Fruit fly (Drosophila melanogaster) whole organism, prepupa: ENCODE measurements around the gene CG32454.

Experiments used
- Blimp-1 ChIP-seq: fragments of 200-800 bp; sonication (Bioruptor generic); optimal IDR thresholded peaks from 3 replicates; lab custom pipeline; 2017; ENCODE audit warnings: missing biosample characterization, missing genetic modification characterization, mild to moderate bottlenecking, moderate library complexity, missing genetic modification reagents
- CG10631 ChIP-seq: fragments of 200-800 bp; sonication (Bioruptor generic); optimal IDR thresholded peaks from 2 replicates; lab custom pipeline; 2016; ENCODE audit warnings: missing biosample characterization, missing genetic modification characterization
- CG10669 ChIP-seq: fragments of 200-800 bp; sonication (Bioruptor generic); optimal IDR thresholded peaks from 3 replicates; lab custom pipeline; 2018; ENCODE audit warnings: missing biosample characterization, mild to moderate bottlenecking, missing genetic modification characterization, moderate library complexity
- CG11762 ChIP-seq: fragments of 200-800 bp; sonication (Bioruptor generic); optimal IDR thresholded peaks from 3 replicates; lab custom pipeline; 2016; ENCODE audit warnings: missing biosample characterization, missing genetic modification characterization; ENCODE audit not compliant: insufficient read depth
- CG11902 ChIP-seq: fragments of 200-800 bp; sonication (Bioruptor generic); optimal IDR thresholded peaks from 3 replicates; lab custom pipeline; 2016; ENCODE audit warnings: missing biosample characterization, missing genetic modification characterization
- CG15336 ChIP-seq: fragments of 200-800 bp; sonication (Bioruptor generic); IDR thresholded peaks from 2 replicates; pipeline ENCODE4 v1.3.6; 2022; ENCODE audit warnings: missing biosample characterization, missing genetic modification characterization
- CG1621 ChIP-seq: fragments of 200-800 bp; sonication (Bioruptor generic); optimal IDR thresholded peaks from 3 replicates; lab custom pipeline; 2018; ENCODE audit warnings: missing biosample characterization, mild to moderate bottlenecking, missing genetic modification characterization
- CG16779 ChIP-seq: fragments of 200-800 bp; sonication (Bioruptor generic); optimal IDR thresholded peaks from 3 replicates; lab custom pipeline; 2017; ENCODE audit warnings: missing biosample characterization, mild to moderate bottlenecking, missing genetic modification characterization
- CG31627 ChIP-seq: fragments of 200-800 bp; sonication (Bioruptor generic); optimal IDR thresholded peaks from 3 replicates; lab custom pipeline; 2016; ENCODE audit warnings: missing biosample characterization, missing genetic modification characterization
- CG32006 ChIP-seq: fragments of 200-800 bp; sonication (Bioruptor generic); optimal IDR thresholded peaks from 3 replicates; lab custom pipeline; 2017; ENCODE audit warnings: missing biosample characterization, mild to moderate bottlenecking, missing genetic modification characterization
- CG34406 ChIP-seq: fragments of 200-800 bp; sonication (Bioruptor generic); optimal IDR thresholded peaks from 3 replicates; lab custom pipeline; 2016; ENCODE audit warnings: missing biosample characterization, missing genetic modification characterization
- CG4318 ChIP-seq: fragments of 200-800 bp; sonication (Bioruptor generic); optimal IDR thresholded peaks from 3 replicates; lab custom pipeline; 2017; ENCODE audit warnings: missing biosample characterization, mild to moderate bottlenecking, missing genetic modification characterization
- CG6163 ChIP-seq: fragments of 200-800 bp; sonication (Bioruptor generic); IDR thresholded peaks from 3 replicates; pipeline ENCODE4 v1.3.6; 2022; ENCODE audit warnings: missing biosample characterization, missing genetic modification characterization
- CG6276 ChIP-seq: fragments of 200-800 bp; sonication (Bioruptor generic); optimal IDR thresholded peaks from 2 replicates; lab custom pipeline; 2017; ENCODE audit warnings: missing biosample characterization, mild to moderate bottlenecking, missing genetic modification characterization
- CG6808 ChIP-seq: fragments of 200-800 bp; sonication (Bioruptor generic); optimal IDR thresholded peaks from 3 replicates; lab custom pipeline; 2017; ENCODE audit warnings: missing biosample characterization, missing genetic modification characterization, mild to moderate bottlenecking, moderate library complexity, missing genetic modification reagents
- CG6854 ChIP-seq: fragments of 200-800 bp; sonication (Bioruptor generic); optimal IDR thresholded peaks from 2 replicates; lab custom pipeline; 2017; ENCODE audit warnings: missing biosample characterization, mild to moderate bottlenecking, missing genetic modification characterization
- CG8119 ChIP-seq: fragments of 200-800 bp; sonication (Bioruptor generic); IDR thresholded peaks from 3 replicates; pipeline ENCODE4 v1.3.6; 2022; ENCODE audit warnings: missing biosample characterization, missing genetic modification characterization
- CG8319 ChIP-seq: fragments of 200-800 bp; sonication (Bioruptor generic); optimal IDR thresholded peaks from 3 replicates; lab custom pipeline; 2016; ENCODE audit warnings: missing biosample characterization, missing genetic modification characterization
- CG8632 ChIP-seq: fragments of 200-800 bp; sonication (Bioruptor generic); optimal IDR thresholded peaks from 3 replicates; lab custom pipeline; 2016; ENCODE audit warnings: missing biosample characterization, missing genetic modification characterization
- CG9139 ChIP-seq: fragments of 200-800 bp; sonication (Bioruptor generic); optimal IDR thresholded peaks from 3 replicates; lab custom pipeline; 2017; ENCODE audit warnings: missing biosample characterization, mild to moderate bottlenecking, missing genetic modification characterization
- Eip75B ChIP-seq: fragments of 200-800 bp; sonication (Bioruptor generic); optimal IDR thresholded peaks from 3 replicates; lab custom pipeline; 2016; ENCODE audit warnings: missing biosample characterization, missing genetic modification characterization
- Eip78C ChIP-seq: fragments of 200-800 bp; sonication (Bioruptor generic); peaks from one replicate; lab custom pipeline; 2016; ENCODE audit warnings: missing biosample characterization, missing genetic modification characterization
- Eip93F ChIP-seq: fragments of 200-800 bp; sonication (Bioruptor generic); optimal IDR thresholded peaks from 2 replicates; lab custom pipeline; 2016; ENCODE audit warnings: missing biosample characterization, mild to moderate bottlenecking, missing genetic modification characterization
- Ets21C ChIP-seq: fragments of 200-800 bp; sonication (Bioruptor generic); optimal IDR thresholded peaks from 3 replicates; lab custom pipeline; 2016; ENCODE audit warnings: missing biosample characterization, missing genetic modification characterization
- Ets96B ChIP-seq: fragments of 200-800 bp; optimal IDR thresholded peaks from 2 replicates; lab custom pipeline; 2019; ENCODE audit warnings: missing biosample characterization, mild to moderate bottlenecking, missing genetic modification characterization, moderate library complexity
- Gug ChIP-seq: fragments of 200-800 bp; sonication (Bioruptor generic); IDR thresholded peaks from 2 replicates; pipeline ENCODE4 v1.3.6; 2022; ENCODE audit warnings: missing biosample characterization, missing genetic modification characterization
- Lpt ChIP-seq: fragments of 200-800 bp; sonication (Bioruptor generic); optimal IDR thresholded peaks from 3 replicates; lab custom pipeline; 2016; ENCODE audit warnings: missing biosample characterization, missing genetic modification characterization
- Met ChIP-seq: fragments of 200-800 bp; sonication (Bioruptor generic); optimal IDR thresholded peaks from 3 replicates; lab custom pipeline; 2016; ENCODE audit warnings: missing biosample characterization, missing genetic modification characterization
- OdsH ChIP-seq: fragments of 200-800 bp; sonication (Bioruptor generic); optimal IDR thresholded peaks from 3 replicates; lab custom pipeline; 2016; ENCODE audit warnings: missing biosample characterization, missing genetic modification characterization
- Sox102F ChIP-seq: fragments of 200-800 bp; sonication (Bioruptor generic); optimal IDR thresholded peaks from 2 replicates; lab custom pipeline; 2016; ENCODE audit warnings: missing biosample characterization, mild to moderate bottlenecking, missing genetic modification characterization
- Sox14 ChIP-seq: fragments of 200-800 bp; sonication (Bioruptor generic); optimal IDR thresholded peaks from 3 replicates; lab custom pipeline; 2016; ENCODE audit warnings: missing biosample characterization, missing genetic modification characterization
- Sox15 ChIP-seq: fragments of 200-800 bp; sonication (Bioruptor generic); optimal IDR thresholded peaks from 3 replicates; lab custom pipeline; 2016; ENCODE audit warnings: missing biosample characterization, missing genetic modification characterization
- achi ChIP-seq: fragments of 200-800 bp; sonication (Bioruptor generic); optimal IDR thresholded peaks from 3 replicates; lab custom pipeline; 2016; ENCODE audit warnings: missing biosample characterization, missing genetic modification characterization
- acj6 ChIP-seq: fragments of 200-800 bp; sonication (Bioruptor generic); optimal IDR thresholded peaks from 3 replicates; lab custom pipeline; 2016; ENCODE audit warnings: missing biosample characterization, missing genetic modification characterization
- cyc ChIP-seq: fragments of 200-800 bp; sonication (Bioruptor generic); optimal IDR thresholded peaks from 3 replicates; lab custom pipeline; 2016; ENCODE audit warnings: missing biosample characterization, missing genetic modification characterization
- dac ChIP-seq: fragments of 200-800 bp; sonication (Bioruptor generic); optimal IDR thresholded peaks from 2 replicates; lab custom pipeline; 2017; ENCODE audit warnings: missing biosample characterization, mild to moderate bottlenecking, missing genetic modification characterization
- dsx ChIP-seq: fragments of 200-800 bp; optimal IDR thresholded peaks from 3 replicates; lab custom pipeline; 2019; ENCODE audit warnings: missing biosample characterization, mild to moderate bottlenecking, missing genetic modification characterization, moderate library complexity; ENCODE audit not compliant: poor library complexity, severe bottlenecking
- eg ChIP-seq: fragments of 200-800 bp; sonication (Bioruptor generic); IDR thresholded peaks from 3 replicates; pipeline ENCODE4 v1.3.6; 2022; ENCODE audit warnings: missing biosample characterization, missing genetic modification characterization
- esn ChIP-seq: fragments of 200-800 bp; sonication (Bioruptor generic); optimal IDR thresholded peaks from 2 replicates; lab custom pipeline; 2016; ENCODE audit warnings: missing biosample characterization, mild to moderate bottlenecking, missing genetic modification characterization, moderate library complexity
- fd59A ChIP-seq: fragments of 200-800 bp; sonication (Bioruptor generic); optimal IDR thresholded peaks from 2 replicates; lab custom pipeline; 2017; ENCODE audit warnings: missing biosample characterization, mild to moderate bottlenecking, missing genetic modification characterization, missing genetic modification reagents
- fd85E ChIP-seq: fragments of 200-800 bp; sonication (Bioruptor generic); optimal IDR thresholded peaks from 3 replicates; lab custom pipeline; 2016; ENCODE audit warnings: missing biosample characterization, missing genetic modification characterization
- fkh ChIP-seq: fragments of 200-800 bp; sonication (Bioruptor generic); optimal IDR thresholded peaks from 3 replicates; lab custom pipeline; 2017; ENCODE audit warnings: missing biosample characterization, mild to moderate bottlenecking, missing genetic modification characterization, moderate library complexity
- lz ChIP-seq: fragments of 200-800 bp; sonication (Bioruptor generic); optimal IDR thresholded peaks from 3 replicates; lab custom pipeline; 2016; ENCODE audit warnings: missing biosample characterization, missing genetic modification characterization
- net ChIP-seq: fragments of 200-800 bp; sonication (Bioruptor generic); optimal IDR thresholded peaks from 3 replicates; lab custom pipeline; 2016; ENCODE audit warnings: missing biosample characterization, missing genetic modification characterization
- salr ChIP-seq, 2 experiments: fragments of 200-800 bp; sonication (Bioruptor generic); optimal IDR thresholded peaks; 3 replicates each; lab custom pipeline; 2016 to 2018; ENCODE audit warnings: missing biosample characterization in 2 of 2, missing genetic modification characterization in 2 of 2, mild to moderate bottlenecking in 1 of 2
- ss ChIP-seq, 2 experiments: fragments of 200-800 bp; sonication (Bioruptor generic); optimal IDR thresholded peaks; 2 replicates in 1 of 2; 3 replicates in 1 of 2; lab custom pipeline; 2017 to 2018; ENCODE audit warnings: mild to moderate bottlenecking in 2 of 2, missing biosample characterization in 2 of 2, missing genetic modification characterization in 2 of 2, moderate library complexity in 1 of 2
- svp ChIP-seq: fragments of 200-800 bp; sonication (Bioruptor generic); peaks from one replicate; lab custom pipeline; 2016; ENCODE audit warnings: missing biosample characterization, missing genetic modification characterization
- topi ChIP-seq: fragments of 200-800 bp; sonication (Bioruptor generic); optimal IDR thresholded peaks from 3 replicates; lab custom pipeline; 2016; ENCODE audit warnings: missing biosample characterization, missing genetic modification characterization

The CG32454 gene

DNA sequence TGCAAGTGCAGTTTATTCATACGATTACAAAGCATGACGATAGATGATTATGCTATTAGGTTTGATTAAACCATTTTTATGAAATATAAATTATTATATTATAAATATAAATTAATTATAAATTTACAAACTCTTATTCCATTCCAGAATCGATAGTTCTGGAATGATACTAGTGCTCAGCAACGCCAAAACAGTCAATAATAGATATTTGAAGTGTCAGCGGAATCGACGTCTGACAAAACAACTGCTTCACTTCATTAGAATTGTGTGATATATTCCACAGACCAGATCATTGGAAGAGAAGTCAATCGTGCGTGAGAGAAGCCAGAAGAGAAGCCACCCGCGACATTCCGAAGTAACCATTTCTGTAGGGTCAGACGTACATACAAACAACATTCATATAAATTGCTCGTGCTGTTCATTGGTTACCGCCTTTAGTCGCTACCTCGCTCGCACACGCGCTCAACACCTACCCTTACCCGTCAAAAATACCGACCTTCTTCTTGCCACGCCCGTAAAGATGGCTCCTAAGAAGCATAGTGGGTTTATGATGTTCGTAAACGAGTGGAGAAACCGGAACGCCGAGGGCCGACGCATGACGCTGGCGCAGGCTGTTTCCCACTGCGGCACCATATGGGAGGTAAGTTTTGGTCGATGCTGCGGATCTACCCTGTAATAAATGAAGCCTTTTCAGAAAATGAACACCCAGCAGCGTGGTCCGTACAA, 5.4 kb upstream of the CG32454 start:
- TF ChIP-seq Eip78C (peak; percentile 42), CG10631 (GFP tag; lab: Kevin White, UChicago) (no peak), OdsH (GFP tag; lab: Kevin White, UChicago) (no peak), CG1621 (peak; percentile 21), Sox14 (no peak)

DNA sequence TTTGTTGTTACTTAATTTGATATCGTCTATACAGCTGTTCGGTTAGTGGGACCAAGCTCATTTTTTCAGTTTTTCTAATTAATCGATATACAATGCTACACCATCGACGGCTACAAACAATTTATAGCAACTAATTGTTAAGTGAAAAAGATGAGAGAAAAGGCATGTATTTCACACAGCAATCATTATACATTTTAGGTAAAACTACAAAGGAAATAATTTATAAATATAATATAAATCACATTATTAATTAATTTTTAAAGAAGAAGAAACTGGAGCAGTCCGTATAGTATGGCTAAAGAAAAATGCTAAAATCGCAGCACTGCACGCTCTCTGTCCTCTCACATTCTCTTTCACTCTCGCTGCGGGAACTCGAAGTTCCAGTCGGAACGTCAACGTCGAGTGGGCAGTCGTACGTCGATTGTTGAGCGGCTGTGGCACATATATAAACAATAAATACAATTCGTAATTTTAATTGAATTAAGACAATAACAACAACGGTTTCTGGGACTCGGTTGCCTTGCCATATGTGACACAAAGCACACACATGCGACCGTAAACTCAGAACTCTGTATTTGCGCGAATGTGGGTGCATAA, 1.7 kb upstream of the CG32454 start, which contains the start of the genes CG14450 and CG11367:
Gene CG14450 (minus strand): TSS at position 51 of the 597 bp plus-strand sequence.
Gene CG11367 (plus strand): TSS at position 373 of the 597 bp plus-strand sequence.
- peak; percentile 33 for TF ChIP-seq net (GFP tag; lab: Kevin White, UChicago)
- no peak for TF ChIP-seq CG9139 (GFP tag; lab: Kevin White, UChicago)
- TF ChIP-seq lz (GFP tag; lab: Kevin White, UChicago) = no peak
- TF ChIP-seq CG15336 (GFP tag; lab: Robert Waterston, UW) = peak; percentile 33; the same call in 1 of the 2 replicates
- TF ChIP-seq ss (GFP tag; optimal IDR thresholded peaks at IDR 0.05; lab: Kevin White, UChicago) = no peak
- no peak; the same call in 2 of the 3 replicates for TF ChIP-seq CG8119 (GFP tag; lab: Robert Waterston, UW)
- no peak for TF ChIP-seq acj6 (GFP tag; lab: Kevin White, UChicago)
- no peak for TF ChIP-seq CG10631 (GFP tag; lab: Kevin White, UChicago)
- TF ChIP-seq esn (GFP tag; lab: Kevin White, UChicago) = peak; percentile 16
- TF ChIP-seq CG8319 (GFP tag; lab: Kevin White, UChicago) = no peak
- peak; percentile 40 for TF ChIP-seq CG6808 (GFP tag; lab: Kevin White, UChicago)
- no peak for TF ChIP-seq CG11902 (GFP tag; lab: Kevin White, UChicago)
- TF ChIP-seq Lpt = no peak
- TF ChIP-seq CG6163 (GFP tag; lab: Robert Waterston, UW) = peak; percentile 52; the same call in 1 of the 3 replicates
- no peak for TF ChIP-seq CG4318 (GFP tag; lab: Kevin White, UChicago)
- TF ChIP-seq dsx = peak; percentile 50
- TF ChIP-seq achi = peak; percentile 35
- TF ChIP-seq Ets21C (GFP tag; lab: Kevin White, UChicago) = no peak
- 0 out of 3 replicates have a peak, but pooled peaks have one; percentile 17 for TF ChIP-seq eg (GFP tag; lab: Robert Waterston, UW)
- no peak for TF ChIP-seq cyc (GFP tag; lab: Kevin White, UChicago)
- TF ChIP-seq dac = no peak
- TF ChIP-seq CG6276 = no peak
- peak; percentile 40 for TF ChIP-seq fkh (GFP tag; lab: Kevin White, UChicago)
- TF ChIP-seq svp (GFP tag; lab: Kevin White, UChicago) = no peak
- TF ChIP-seq Sox102F (GFP tag; lab: Kevin White, UChicago) = no peak
- no peak for TF ChIP-seq topi (GFP tag; lab: Kevin White, UChicago)
- TF ChIP-seq fd59A = no peak
- TF ChIP-seq CG32006 = no peak
- peak; percentile 53 for TF ChIP-seq CG6854 (GFP tag; lab: Kevin White, UChicago)
- TF ChIP-seq CG31627 = no peak
- peak; percentile 41 for TF ChIP-seq Eip93F (GFP tag; lab: Kevin White, UChicago)
- TF ChIP-seq Eip75B (GFP tag; lab: Kevin White, UChicago) = no peak
- TF ChIP-seq fd85E (GFP tag; lab: Kevin White, UChicago) = no peak
- TF ChIP-seq CG16779 (tag; lab: Kevin White, UChicago) = no peak
- no peak for TF ChIP-seq CG1621
- no peak for TF ChIP-seq Gug (GFP tag; lab: Robert Waterston, UW)
- no peak for TF ChIP-seq Ets96B (tag; lab: Kevin White, UChicago)
- TF ChIP-seq Sox14 = no peak
- no peak for TF ChIP-seq CG34406 (GFP tag; lab: Kevin White, UChicago)
- no peak for TF ChIP-seq salr (GFP tag; optimal IDR thresholded peaks at IDR 0.05; lab: Kevin White, UChicago)
- no peak for TF ChIP-seq Met (GFP tag; lab: Kevin White, UChicago)
- TF ChIP-seq CG8632 = no peak
- no peak for TF ChIP-seq CG11762 (GFP tag; lab: Kevin White, UChicago)
- TF ChIP-seq Blimp-1 (GFP tag; lab: Kevin White, UChicago) = peak; percentile 92
- no peak for TF ChIP-seq CG10669 (GFP tag; lab: Kevin White, UChicago)
- no peak for TF ChIP-seq Sox15 (GFP tag; lab: Kevin White, UChicago)
